Fruit fly (Drosophila melanogaster) whole organism, embryonic: ENCODE data around the gene CG7320.

Source experiments
- Awh ChIP-seq: fragments of 200-800 bp; sonication (Bioruptor generic); IDR thresholded peaks from 2 replicates; pipeline ENCODE4, ENCODE4 v1.3.6; 2022; ENCODE audit warnings: missing biosample characterization, missing genetic modification characterization
- B-H1 ChIP-seq: fragments of 200-800 bp; sonication (Bioruptor generic); IDR thresholded peaks from 3 replicates; pipeline ENCODE4 v1.3.6; 2022; ENCODE audit warnings: missing biosample characterization, missing genetic modification characterization
- B-H2 ChIP-seq: fragments of 200-800 bp; sonication (Bioruptor generic); optimal IDR thresholded peaks from 2 replicates; lab custom pipeline; 2018; ENCODE audit warnings: missing biosample characterization, mild to moderate bottlenecking, missing genetic modification characterization
- Blimp-1 ChIP-seq: fragments of 200-800 bp; sonication (Bioruptor generic); optimal IDR thresholded peaks from 3 replicates; lab custom pipeline; 2018; ENCODE audit warnings: missing biosample characterization, missing genetic modification characterization, mild to moderate bottlenecking, moderate library complexity, missing genetic modification reagents
- CG10366 ChIP-seq: fragments of 200-800 bp; sonication (Bioruptor generic); IDR thresholded peaks from 2 replicates; pipeline ENCODE4 v1.3.6; 2022; ENCODE audit warnings: missing biosample characterization, missing genetic modification characterization
- CG10979 ChIP-seq: fragments of 200-800 bp; sonication (Bioruptor generic); optimal IDR thresholded peaks from 2 replicates; lab custom pipeline; 2018; ENCODE audit warnings: missing biosample characterization, mild to moderate bottlenecking, missing genetic modification characterization, moderate library complexity
- CG11085 ChIP-seq: fragments of 200-800 bp; sonication (Bioruptor generic); IDR thresholded peaks from 2 replicates; pipeline ENCODE4 v1.3.6; 2022; ENCODE audit warnings: missing biosample characterization, missing genetic modification characterization
- CG11695 ChIP-seq: fragments of 200-800 bp; sonication (Bioruptor generic); IDR thresholded peaks from 3 replicates; pipeline ENCODE4 v1.3.6; 2022; ENCODE audit warnings: missing biosample characterization, missing genetic modification characterization
- CG12299 ChIP-seq: fragments of 200-800 bp; sonication (Bioruptor generic); optimal IDR thresholded peaks from 2 replicates; lab custom pipeline; 2018; ENCODE audit warnings: missing biosample characterization, mild to moderate bottlenecking, missing genetic modification characterization
- CG13123 ChIP-seq: fragments of 200-800 bp; sonication (Bioruptor generic); optimal IDR thresholded peaks from 2 replicates; lab custom pipeline; 2016; ENCODE audit warnings: missing biosample characterization, missing genetic modification characterization
- CG13775 ChIP-seq: fragments of 200-800 bp; sonication (Bioruptor generic); optimal IDR thresholded peaks from 3 replicates; lab custom pipeline; 2017; ENCODE audit warnings: missing biosample characterization, mild to moderate bottlenecking, missing genetic modification characterization
- CG14050 ChIP-seq: fragments of 200-800 bp; sonication (Bioruptor generic); IDR thresholded peaks from 3 replicates; pipeline ENCODE4 v1.3.6; 2022; ENCODE audit warnings: missing biosample characterization, missing genetic modification characterization
- CG15514 ChIP-seq: fragments of 200-800 bp; sonication (Bioruptor generic); optimal IDR thresholded peaks from 3 replicates; lab custom pipeline; 2017; ENCODE audit warnings: missing biosample characterization, missing genetic modification characterization, mild to moderate bottlenecking, moderate library complexity, missing genetic modification reagents
- CG1647 ChIP-seq: fragments of 200-800 bp; sonication (Bioruptor generic); optimal IDR thresholded peaks from 3 replicates; lab custom pipeline; 2016; ENCODE audit warnings: missing biosample characterization, missing genetic modification characterization
- CG17361 ChIP-seq: fragments of 200-800 bp; sonication (Bioruptor generic); IDR thresholded peaks from 3 replicates; pipeline ENCODE4 v1.3.6; 2022; ENCODE audit warnings: missing biosample characterization, missing genetic modification characterization
- CG18476 ChIP-seq: fragments of 200-800 bp; sonication (Bioruptor generic); optimal IDR thresholded peaks from 2 replicates; lab custom pipeline; 2016; ENCODE audit warnings: missing biosample characterization, mild to moderate bottlenecking, missing genetic modification characterization
- CG2889 ChIP-seq: fragments of 200-800 bp; sonication (Bioruptor generic); IDR thresholded peaks from 3 replicates; pipeline ENCODE4 v1.3.6; 2022; ENCODE audit warnings: missing biosample characterization, missing genetic modification characterization
- CG31441 ChIP-seq: fragments of 200-800 bp; sonication (Bioruptor generic); IDR thresholded peaks from 2 replicates; pipeline ENCODE4 v1.3.6; 2022; ENCODE audit warnings: missing biosample characterization, missing genetic modification characterization
- CG3407 ChIP-seq: fragments of 200-800 bp; sonication (Bioruptor generic); optimal IDR thresholded peaks from 2 replicates; lab custom pipeline; 2018; ENCODE audit warnings: missing biosample characterization, mild to moderate bottlenecking, missing genetic modification characterization
- CG34376 ChIP-seq: fragments of 200-800 bp; sonication (Bioruptor generic); optimal IDR thresholded peaks from 2 replicates; lab custom pipeline; 2018; ENCODE audit warnings: missing biosample characterization, mild to moderate bottlenecking, missing genetic modification characterization
- CG3838 ChIP-seq: fragments of 200-800 bp; sonication (Bioruptor generic); optimal IDR thresholded peaks from 3 replicates; lab custom pipeline; 2016; ENCODE audit warnings: missing biosample characterization, missing genetic modification characterization
- CG4820 ChIP-seq: fragments of 200-800 bp; sonication (Bioruptor generic); optimal IDR thresholded peaks from 3 replicates; lab custom pipeline; 2016; ENCODE audit warnings: missing biosample characterization, missing genetic modification characterization
- CG7786 ChIP-seq: fragments of 200-800 bp; sonication (Bioruptor generic); optimal IDR thresholded peaks from 2 replicates; lab custom pipeline; 2016; ENCODE audit warnings: missing biosample characterization, missing genetic modification characterization
- GATAe ChIP-seq: fragments of 200-800 bp; sonication (Bioruptor generic); conservative IDR thresholded peaks from 2 replicates; pipeline ENCODE4 v1.3.6; 2022; ENCODE audit warnings: missing biosample characterization, missing genetic modification characterization
- HHEX ChIP-seq: fragments of 200-800 bp; sonication (Bioruptor generic); optimal IDR thresholded peaks from 3 replicates; lab custom pipeline; 2017; ENCODE audit warnings: missing biosample characterization, mild to moderate bottlenecking, missing genetic modification characterization, missing genetic modification reagents
- HmgD ChIP-seq: fragments of 200-800 bp; sonication (Bioruptor generic); optimal IDR thresholded peaks from 3 replicates; lab custom pipeline; 2016; ENCODE audit warnings: missing biosample characterization, missing genetic modification characterization
- Hr51 ChIP-seq, 2 experiments: fragments of 200-800 bp; sonication (Bioruptor generic); optimal IDR thresholded peaks; 2 replicates in 1 of 2; 3 replicates in 1 of 2; lab custom pipeline; 2016 to 2018; ENCODE audit warnings: missing biosample characterization in 2 of 2, missing genetic modification characterization in 2 of 2, mild to moderate bottlenecking in 1 of 2, moderate library complexity in 1 of 2
- MBD-R2 ChIP-seq: fragments of 200-800 bp; sonication (Bioruptor generic); IDR thresholded peaks from 2 replicates; pipeline ENCODE4 v1.3.6; 2022; ENCODE audit warnings: missing biosample characterization, missing genetic modification characterization
- Scr ChIP-seq: fragments of 200-800 bp; sonication (Bioruptor generic); IDR thresholded peaks from 2 replicates; pipeline ENCODE4 v1.3.6; 2022; ENCODE audit warnings: missing biosample characterization, missing genetic modification characterization; ENCODE audit not compliant: partially characterized antibody
- Sry-β ChIP-seq: fragments of 200-800 bp; sonication (Bioruptor generic); optimal IDR thresholded peaks from 2 replicates; lab custom pipeline; 2018; ENCODE audit warnings: missing biosample characterization, mild to moderate bottlenecking, missing genetic modification characterization, moderate library complexity
- YL-1 ChIP-seq: fragments of 200-800 bp; sonication (Bioruptor generic); optimal IDR thresholded peaks from 3 replicates; lab custom pipeline; 2017; ENCODE audit warnings: missing biosample characterization, mild to moderate bottlenecking, missing genetic modification characterization
- aop ChIP-seq: fragments of 200-800 bp; sonication (Bioruptor generic); IDR thresholded peaks from 2 replicates; pipeline ENCODE4 v1.3.6; 2022; ENCODE audit warnings: missing biosample characterization, missing genetic modification characterization
- btn ChIP-seq: fragments of 200-800 bp; sonication (Bioruptor generic); optimal IDR thresholded peaks from 2 replicates; lab custom pipeline; 2016; ENCODE audit warnings: missing biosample characterization, missing genetic modification characterization
- corto ChIP-seq: fragments of 200-800 bp; sonication (Bioruptor generic); optimal IDR thresholded peaks from 2 replicates; lab custom pipeline; 2016; ENCODE audit warnings: missing biosample characterization, mild to moderate bottlenecking, missing genetic modification characterization, moderate library complexity
- dimm ChIP-seq: fragments of 200-800 bp; sonication (Bioruptor generic); IDR thresholded peaks from 2 replicates; pipeline ENCODE4 v1.3.6; 2022; ENCODE audit warnings: missing biosample characterization, missing genetic modification characterization
- ems ChIP-seq: fragments of 200-800 bp; sonication (Bioruptor generic); optimal IDR thresholded peaks from 3 replicates; lab custom pipeline; 2016; ENCODE audit warnings: missing biosample characterization, missing genetic modification characterization
- h ChIP-seq: fragments of >200 bp; optimal IDR thresholded peaks from 2 replicates; lab custom pipeline; 2017
- ken ChIP-seq: fragments of 200-800 bp; sonication (Bioruptor generic); IDR thresholded peaks from 3 replicates; pipeline ENCODE4 v1.3.6; 2022; ENCODE audit warnings: missing biosample characterization, missing genetic modification characterization
- kni ChIP-seq: fragments of 200-800 bp; sonication (Bioruptor generic); optimal IDR thresholded peaks from 3 replicates; lab custom pipeline; 2017; ENCODE audit warnings: mild to moderate bottlenecking, missing biosample characterization, missing genetic modification reagents, missing genetic modification characterization
- lmd ChIP-seq: fragments of 200-800 bp; sonication (Bioruptor generic); IDR thresholded peaks from 2 replicates; pipeline ENCODE4 v1.3.6; 2022; ENCODE audit warnings: missing biosample characterization, missing genetic modification characterization
- nmo ChIP-seq: fragments of 200-800 bp; sonication (Bioruptor generic); optimal IDR thresholded peaks from 2 replicates; lab custom pipeline; 2018; ENCODE audit warnings: missing biosample characterization, mild to moderate bottlenecking, missing genetic modification characterization, moderate library complexity
- nom ChIP-seq: fragments of 200-800 bp; sonication (Bioruptor generic); optimal IDR thresholded peaks from 2 replicates; lab custom pipeline; 2017; ENCODE audit warnings: missing biosample characterization, missing genetic modification characterization, mild to moderate bottlenecking, moderate library complexity, missing genetic modification reagents
- prd ChIP-seq, 3 experiments: fragments of >200 bp in 2 of 3; fragments of 200-800 bp in 1 of 3; sonication (Bioruptor generic) in 1 of 3; optimal IDR thresholded peaks in 2 of 3; IDR thresholded peaks in 1 of 3; 2 replicates in 2 of 3; 3 replicates in 1 of 3; pipeline versions ENCODE4 v1.3.6 to Lab custom; 2017 to 2022; ENCODE audit warnings: missing biosample characterization in 1 of 3, missing genetic modification characterization in 1 of 3
- pros ChIP-seq: fragments of 200-800 bp; sonication (Bioruptor generic); optimal IDR thresholded peaks from 3 replicates; lab custom pipeline; 2019; ENCODE audit warnings: missing biosample characterization, mild to moderate bottlenecking, missing genetic modification characterization, moderate library complexity
- row ChIP-seq: fragments of 200-800 bp; sonication (Bioruptor generic); IDR thresholded peaks from 3 replicates; pipeline ENCODE4 v1.3.6; 2022; ENCODE audit warnings: missing biosample characterization, missing genetic modification characterization
- scrt ChIP-seq: fragments of 200-800 bp; sonication (Bioruptor generic); optimal IDR thresholded peaks from 2 replicates; lab custom pipeline; 2018; ENCODE audit warnings: missing biosample characterization, mild to moderate bottlenecking, missing genetic modification characterization, moderate library complexity
- sens-2 ChIP-seq: fragments of 200-800 bp; sonication (Bioruptor generic); IDR thresholded peaks from 2 replicates; pipeline ENCODE4 v1.3.6; 2022; ENCODE audit warnings: missing biosample characterization, missing genetic modification characterization
- tll ChIP-seq, 2 experiments: fragments of 200-800 bp in 1 of 2; fragments of >200 bp in 1 of 2; sonication (Bioruptor generic) in 1 of 2; optimal IDR thresholded peaks; 2 replicates each; lab custom pipeline; 2017 to 2019; ENCODE audit warnings: missing biosample characterization in 2 of 2, missing genetic modification characterization in 2 of 2, mild to moderate bottlenecking in 1 of 2, moderate library complexity in 1 of 2
- trh ChIP-seq: fragments of 200-800 bp; sonication (Bioruptor generic); optimal IDR thresholded peaks from 2 replicates; lab custom pipeline; 2016; ENCODE audit warnings: missing biosample characterization, missing genetic modification characterization
- twi ChIP-seq: fragments of 200-800 bp; optimal IDR thresholded peaks from 2 replicates; lab custom pipeline; 2019; ENCODE audit warnings: missing biosample characterization, mild to moderate bottlenecking, missing genetic modification characterization, moderate library complexity
- usp ChIP-seq: fragments of >200 bp; optimal IDR thresholded peaks from 2 replicates; lab custom pipeline; 2017; ENCODE audit warnings: missing biosample characterization, missing genetic modification characterization

Gene CG7320

dm6 chr3L:18223437-18223836 is 22.1 kb downstream of the CG7320 start (continued):
- peak; percentile 8 for TF ChIP-seq CG1647 (GFP tag; lab: Kevin White, UChicago)
- no peak for TF ChIP-seq CG18476 (GFP tag; lab: Kevin White, UChicago)
- TF ChIP-seq CG17361 (GFP tag; lab: Robert Waterston, UW): 0 out of 3 replicates have a peak, but pooled peaks have one; percentile 46
- TF ChIP-seq CG12299 (tag; lab: Kevin White, UChicago): no peak
- TF ChIP-seq corto (GFP tag; lab: Kevin White, UChicago): no peak
- no peak for TF ChIP-seq pros (GFP tag; lab: Kevin White, UChicago)
- no peak for TF ChIP-seq B-H1 (GFP tag; lab: Robert Waterston, UW)
- TF ChIP-seq CG3838 (GFP tag; lab: Kevin White, UChicago): no peak
- TF ChIP-seq nom (GFP tag; lab: Kevin White, UChicago): no peak
- TF ChIP-seq CG34376 (GFP tag; lab: Kevin White, UChicago): no peak
- no peak for TF ChIP-seq CG2889 (GFP tag; lab: Robert Waterston, UW)
- TF ChIP-seq dimm (GFP tag; lab: Robert Waterston, UW): no peak
- TF ChIP-seq CG13123 (GFP tag; lab: Kevin White, UChicago): no peak
- no peak for TF ChIP-seq HHEX (GFP tag; lab: Kevin White, UChicago)
- TF ChIP-seq HmgD (GFP tag; lab: Kevin White, UChicago): no peak
- no peak for TF ChIP-seq CG7786 (GFP tag; lab: Kevin White, UChicago)
- no peak for TF ChIP-seq Awh
- peak; percentile 64 for TF ChIP-seq Blimp-1 (GFP tag; lab: Kevin White, UChicago)
- no peak for TF ChIP-seq h (lab: Kevin White, UChicago)
- TF ChIP-seq Hr51 (GFP tag; optimal IDR thresholded peaks at IDR 0.05; lab: Kevin White, UChicago): peak in 1 of 2 experiments; percentile 7
- no peak for TF ChIP-seq trh
- no peak for TF ChIP-seq scrt (GFP tag; lab: Kevin White, UChicago)
- TF ChIP-seq CG15514 (GFP tag; lab: Kevin White, UChicago): no peak
- no peak for TF ChIP-seq ken (GFP tag; lab: Robert Waterston, UW)
- peak; percentile 30 for TF ChIP-seq CG4820 (GFP tag; lab: Kevin White, UChicago)
- peak; percentile 54; the same call in 2 of the 3 replicates for TF ChIP-seq row (GFP tag; lab: Robert Waterston, UW)
- 0 out of 3 replicates have a peak, but pooled peaks have one; percentile 22 for TF ChIP-seq CG11695 (GFP tag; lab: Robert Waterston, UW)
- TF ChIP-seq lmd: peak; percentile 34; the same call in 1 of the 2 replicates
- TF ChIP-seq B-H2 (GFP tag; lab: Kevin White, UChicago): no peak
- TF ChIP-seq tll (GFP tag; optimal IDR thresholded peaks at IDR 0.05; lab: Kevin White, UChicago): no peak
- TF ChIP-seq kni (GFP tag; lab: Kevin White, UChicago): no peak
- TF ChIP-seq Sry-β: no peak
- no peak for TF ChIP-seq Scr
- TF ChIP-seq usp: no peak
- TF ChIP-seq ems (GFP tag; lab: Kevin White, UChicago): no peak
- TF ChIP-seq CG10366: no peak
- no peak for TF ChIP-seq prd (optimal IDR thresholded peaks at IDR 0.05; lab: Kevin White, UChicago)
- peak; percentile 74; the same call in 2 of the 3 replicates for TF ChIP-seq prd (GFP tag; IDR thresholded peaks at IDR 0.05; lab: Robert Waterston, UW)
- no peak for TF ChIP-seq GATAe (GFP tag; lab: Robert Waterston, UW)
- peak; percentile 39; the same call in 1 of the 2 replicates for TF ChIP-seq CG31441
- no peak for TF ChIP-seq MBD-R2
- TF ChIP-seq CG14050 (GFP tag; lab: Robert Waterston, UW): no peak
- TF ChIP-seq aop (GFP tag; lab: Robert Waterston, UW): no peak
- peak; percentile 55 for TF ChIP-seq nmo (GFP tag; lab: Kevin White, UChicago)
- TF ChIP-seq YL-1 (GFP tag; lab: Kevin White, UChicago): no peak
- no peak for TF ChIP-seq sens-2 (GFP tag; lab: Robert Waterston, UW)
- no peak for TF ChIP-seq twi
- TF ChIP-seq CG13775: peak; percentile 25
- peak; percentile 73 for TF ChIP-seq CG10979 (tag; lab: Kevin White, UChicago)
- TF ChIP-seq CG3407 (GFP tag; lab: Kevin White, UChicago): peak; percentile 7
- TF ChIP-seq btn (GFP tag; lab: Kevin White, UChicago): no peak
- no peak for TF ChIP-seq CG11085 (GFP tag; lab: Robert Waterston, UW)
